Worm (Caenorhabditis elegans) whole organism, young adult: ENCODE data around the gene T23F11.4.

Source experiments
- sdz-38 ChIP-seq: sonication (generic microtip); optimal IDR thresholded peaks from 2 replicates; lab custom pipeline; 2016; ENCODE audit warnings: missing genotype, missing genetic modification characterization, missing compliant biosample characterization
- unc-62 ChIP-seq: fragments of 150-350 bp; optimal IDR thresholded peaks from 2 replicates; lab custom pipeline; 2014; ENCODE audit warnings: missing biosample characterization, missing genetic modification reagents, missing genetic modification characterization

ce11 chrIII:4705207-4705606, 40.0 kb upstream of the T23F11.4 start, which contains the start of gene pgap-2:
- no peak for TF ChIP-seq sdz-38 (tag; lab: Kevin White, UChicago)
- no peak for TF ChIP-seq unc-62 (GFP tag; lab: Kevin White, UChicago)
